Fruit fly (Drosophila melanogaster) whole organism, prepupa: Measurements from ENCODE around the gene iPLA2-VIA.

Experiments used
- CG10631 ChIP-seq: fragments of 200-800 bp; sonication (Bioruptor generic); optimal IDR thresholded peaks from 2 replicates; lab custom pipeline; 2016; ENCODE audit warnings: missing biosample characterization, missing genetic modification characterization
- CG10669 ChIP-seq: fragments of 200-800 bp; sonication (Bioruptor generic); optimal IDR thresholded peaks from 3 replicates; lab custom pipeline; 2018; ENCODE audit warnings: missing biosample characterization, mild to moderate bottlenecking, missing genetic modification characterization, moderate library complexity
- CG11294 ChIP-seq: fragments of 200-800 bp; sonication (Bioruptor generic); IDR thresholded peaks from 2 replicates; pipeline ENCODE4 v1.3.6; 2022; ENCODE audit warnings: missing biosample characterization, missing genetic modification characterization
- CG11762 ChIP-seq: fragments of 200-800 bp; sonication (Bioruptor generic); optimal IDR thresholded peaks from 3 replicates; lab custom pipeline; 2016; ENCODE audit warnings: missing biosample characterization, missing genetic modification characterization; ENCODE audit not compliant: insufficient read depth
- CG11902 ChIP-seq: fragments of 200-800 bp; sonication (Bioruptor generic); optimal IDR thresholded peaks from 3 replicates; lab custom pipeline; 2016; ENCODE audit warnings: missing biosample characterization, missing genetic modification characterization
- CG15336 ChIP-seq: fragments of 200-800 bp; sonication (Bioruptor generic); IDR thresholded peaks from 2 replicates; pipeline ENCODE4 v1.3.6; 2022; ENCODE audit warnings: missing biosample characterization, missing genetic modification characterization
- CG3032 ChIP-seq: fragments of 200-800 bp; optimal IDR thresholded peaks from 2 replicates; lab custom pipeline; 2019; ENCODE audit warnings: missing biosample characterization, mild to moderate bottlenecking, missing genetic modification characterization, moderate library complexity
- CG31627 ChIP-seq: fragments of 200-800 bp; sonication (Bioruptor generic); optimal IDR thresholded peaks from 3 replicates; lab custom pipeline; 2016; ENCODE audit warnings: missing biosample characterization, missing genetic modification characterization
- CG32006 ChIP-seq: fragments of 200-800 bp; sonication (Bioruptor generic); optimal IDR thresholded peaks from 3 replicates; lab custom pipeline; 2017; ENCODE audit warnings: missing biosample characterization, mild to moderate bottlenecking, missing genetic modification characterization
- CG34406 ChIP-seq: fragments of 200-800 bp; sonication (Bioruptor generic); optimal IDR thresholded peaks from 3 replicates; lab custom pipeline; 2016; ENCODE audit warnings: missing biosample characterization, missing genetic modification characterization
- CG3919 ChIP-seq: fragments of 200-800 bp; sonication (Bioruptor generic); optimal IDR thresholded peaks from 3 replicates; lab custom pipeline; 2016; ENCODE audit warnings: missing biosample characterization, missing genetic modification characterization
- CG6163 ChIP-seq: fragments of 200-800 bp; sonication (Bioruptor generic); IDR thresholded peaks from 3 replicates; pipeline ENCODE4 v1.3.6; 2022; ENCODE audit warnings: missing biosample characterization, missing genetic modification characterization
- CG6276 ChIP-seq: fragments of 200-800 bp; sonication (Bioruptor generic); optimal IDR thresholded peaks from 2 replicates; lab custom pipeline; 2017; ENCODE audit warnings: missing biosample characterization, mild to moderate bottlenecking, missing genetic modification characterization
- CG6792 ChIP-seq: fragments of 200-800 bp; sonication (Bioruptor generic); optimal IDR thresholded peaks from 3 replicates; lab custom pipeline; 2016; ENCODE audit warnings: missing biosample characterization, missing genetic modification characterization
- CG6808 ChIP-seq: fragments of 200-800 bp; sonication (Bioruptor generic); optimal IDR thresholded peaks from 3 replicates; lab custom pipeline; 2017; ENCODE audit warnings: missing biosample characterization, missing genetic modification characterization, mild to moderate bottlenecking, moderate library complexity, missing genetic modification reagents
- CG6854 ChIP-seq: fragments of 200-800 bp; sonication (Bioruptor generic); optimal IDR thresholded peaks from 2 replicates; lab custom pipeline; 2017; ENCODE audit warnings: missing biosample characterization, mild to moderate bottlenecking, missing genetic modification characterization
- CG7368 ChIP-seq: fragments of 200-800 bp; sonication (Bioruptor generic); optimal IDR thresholded peaks from 3 replicates; lab custom pipeline; 2016; ENCODE audit warnings: missing biosample characterization, missing genetic modification characterization
- CG8119 ChIP-seq: fragments of 200-800 bp; sonication (Bioruptor generic); IDR thresholded peaks from 3 replicates; pipeline ENCODE4 v1.3.6; 2022; ENCODE audit warnings: missing biosample characterization, missing genetic modification characterization
- CG8319 ChIP-seq: fragments of 200-800 bp; sonication (Bioruptor generic); optimal IDR thresholded peaks from 3 replicates; lab custom pipeline; 2016; ENCODE audit warnings: missing biosample characterization, missing genetic modification characterization
- CG8632 ChIP-seq: fragments of 200-800 bp; sonication (Bioruptor generic); optimal IDR thresholded peaks from 3 replicates; lab custom pipeline; 2016; ENCODE audit warnings: missing biosample characterization, missing genetic modification characterization
- Eip75B ChIP-seq: fragments of 200-800 bp; sonication (Bioruptor generic); optimal IDR thresholded peaks from 3 replicates; lab custom pipeline; 2016; ENCODE audit warnings: missing biosample characterization, missing genetic modification characterization
- Eip78C ChIP-seq: fragments of 200-800 bp; sonication (Bioruptor generic); peaks from one replicate; lab custom pipeline; 2016; ENCODE audit warnings: missing biosample characterization, missing genetic modification characterization
- Eip93F ChIP-seq: fragments of 200-800 bp; sonication (Bioruptor generic); optimal IDR thresholded peaks from 2 replicates; lab custom pipeline; 2016; ENCODE audit warnings: missing biosample characterization, mild to moderate bottlenecking, missing genetic modification characterization
- Ets96B ChIP-seq: fragments of 200-800 bp; optimal IDR thresholded peaks from 2 replicates; lab custom pipeline; 2019; ENCODE audit warnings: missing biosample characterization, mild to moderate bottlenecking, missing genetic modification characterization, moderate library complexity
- Gug ChIP-seq: fragments of 200-800 bp; sonication (Bioruptor generic); IDR thresholded peaks from 2 replicates; pipeline ENCODE4 v1.3.6; 2022; ENCODE audit warnings: missing biosample characterization, missing genetic modification characterization
- Hr39 ChIP-seq: fragments of 200-800 bp; sonication (Bioruptor generic); optimal IDR thresholded peaks from 2 replicates; lab custom pipeline; 2016; ENCODE audit warnings: missing biosample characterization, missing genetic modification characterization
- Hr4 ChIP-seq: fragments of 200-800 bp; sonication (Bioruptor generic); optimal IDR thresholded peaks from 3 replicates; lab custom pipeline; 2016; ENCODE audit warnings: missing biosample characterization, missing genetic modification characterization
- Lpt ChIP-seq: fragments of 200-800 bp; sonication (Bioruptor generic); optimal IDR thresholded peaks from 3 replicates; lab custom pipeline; 2016; ENCODE audit warnings: missing biosample characterization, missing genetic modification characterization
- OdsH ChIP-seq: fragments of 200-800 bp; sonication (Bioruptor generic); optimal IDR thresholded peaks from 3 replicates; lab custom pipeline; 2016; ENCODE audit warnings: missing biosample characterization, missing genetic modification characterization
- Smox ChIP-seq: fragments of 200-800 bp; sonication (Bioruptor generic); optimal IDR thresholded peaks from 3 replicates; lab custom pipeline; 2016; ENCODE audit warnings: missing biosample characterization, missing genetic modification characterization
- Sox102F ChIP-seq: fragments of 200-800 bp; sonication (Bioruptor generic); optimal IDR thresholded peaks from 2 replicates; lab custom pipeline; 2016; ENCODE audit warnings: missing biosample characterization, mild to moderate bottlenecking, missing genetic modification characterization
- Sox14 ChIP-seq: fragments of 200-800 bp; sonication (Bioruptor generic); optimal IDR thresholded peaks from 3 replicates; lab custom pipeline; 2016; ENCODE audit warnings: missing biosample characterization, missing genetic modification characterization
- Sox15 ChIP-seq: fragments of 200-800 bp; sonication (Bioruptor generic); optimal IDR thresholded peaks from 3 replicates; lab custom pipeline; 2016; ENCODE audit warnings: missing biosample characterization, missing genetic modification characterization
- achi ChIP-seq: fragments of 200-800 bp; sonication (Bioruptor generic); optimal IDR thresholded peaks from 3 replicates; lab custom pipeline; 2016; ENCODE audit warnings: missing biosample characterization, missing genetic modification characterization
- acj6 ChIP-seq: fragments of 200-800 bp; sonication (Bioruptor generic); optimal IDR thresholded peaks from 3 replicates; lab custom pipeline; 2016; ENCODE audit warnings: missing biosample characterization, missing genetic modification characterization
- cyc ChIP-seq: fragments of 200-800 bp; sonication (Bioruptor generic); optimal IDR thresholded peaks from 3 replicates; lab custom pipeline; 2016; ENCODE audit warnings: missing biosample characterization, missing genetic modification characterization
- dac ChIP-seq: fragments of 200-800 bp; sonication (Bioruptor generic); optimal IDR thresholded peaks from 2 replicates; lab custom pipeline; 2017; ENCODE audit warnings: missing biosample characterization, mild to moderate bottlenecking, missing genetic modification characterization
- dsx ChIP-seq: fragments of 200-800 bp; optimal IDR thresholded peaks from 3 replicates; lab custom pipeline; 2019; ENCODE audit warnings: missing biosample characterization, mild to moderate bottlenecking, missing genetic modification characterization, moderate library complexity; ENCODE audit not compliant: poor library complexity, severe bottlenecking
- eg ChIP-seq: fragments of 200-800 bp; sonication (Bioruptor generic); IDR thresholded peaks from 3 replicates; pipeline ENCODE4 v1.3.6; 2022; ENCODE audit warnings: missing biosample characterization, missing genetic modification characterization
- esn ChIP-seq: fragments of 200-800 bp; sonication (Bioruptor generic); optimal IDR thresholded peaks from 2 replicates; lab custom pipeline; 2016; ENCODE audit warnings: missing biosample characterization, mild to moderate bottlenecking, missing genetic modification characterization, moderate library complexity
- fd59A ChIP-seq: fragments of 200-800 bp; sonication (Bioruptor generic); optimal IDR thresholded peaks from 2 replicates; lab custom pipeline; 2017; ENCODE audit warnings: missing biosample characterization, mild to moderate bottlenecking, missing genetic modification characterization, missing genetic modification reagents
- fkh ChIP-seq: fragments of 200-800 bp; sonication (Bioruptor generic); optimal IDR thresholded peaks from 3 replicates; lab custom pipeline; 2017; ENCODE audit warnings: missing biosample characterization, mild to moderate bottlenecking, missing genetic modification characterization, moderate library complexity
- pdm3 ChIP-seq: fragments of 200-800 bp; sonication (Bioruptor generic); optimal IDR thresholded peaks from 3 replicates; lab custom pipeline; 2016; ENCODE audit warnings: missing biosample characterization, missing genetic modification characterization
- salr ChIP-seq, 2 experiments: fragments of 200-800 bp; sonication (Bioruptor generic); optimal IDR thresholded peaks; 3 replicates each; lab custom pipeline; 2016 to 2018; ENCODE audit warnings: missing biosample characterization in 2 of 2, missing genetic modification characterization in 2 of 2, mild to moderate bottlenecking in 1 of 2
- spab ChIP-seq: fragments of 200-800 bp; sonication (Bioruptor generic); optimal IDR thresholded peaks from 2 replicates; lab custom pipeline; 2017; ENCODE audit warnings: missing biosample characterization, mild to moderate bottlenecking, missing genetic modification characterization, missing genetic modification reagents
- svp ChIP-seq: fragments of 200-800 bp; sonication (Bioruptor generic); peaks from one replicate; lab custom pipeline; 2016; ENCODE audit warnings: missing biosample characterization, missing genetic modification characterization

iPLA2-VIA gene

dm6 chr3L:9899046-9899659 is 35.0 kb upstream of the iPLA2-VIA start, which contains the start of gene nudE (continued):
- TF ChIP-seq CG32006 = no peak
- TF ChIP-seq CG10631 (GFP tag; lab: Kevin White, UChicago) = peak; percentile 16
- TF ChIP-seq esn = peak; percentile 50
- TF ChIP-seq Hr39 (GFP tag; lab: Kevin White, UChicago) = peak; percentile 45
- peak; percentile 11 for TF ChIP-seq pdm3
- peak; percentile 53 for TF ChIP-seq svp (GFP tag; lab: Kevin White, UChicago)
- no peak for TF ChIP-seq salr (GFP tag; optimal IDR thresholded peaks at IDR 0.05; lab: Kevin White, UChicago)
- no peak for TF ChIP-seq CG10669 (GFP tag; lab: Kevin White, UChicago)
- no peak for TF ChIP-seq CG8632 (GFP tag; lab: Kevin White, UChicago)
- TF ChIP-seq dac (GFP tag; lab: Kevin White, UChicago) = no peak
- peak; percentile 45 for TF ChIP-seq CG8319
- TF ChIP-seq achi = no peak
- TF ChIP-seq Lpt (GFP tag; lab: Kevin White, UChicago) = no peak
- no peak for TF ChIP-seq Ets96B
- no peak for TF ChIP-seq eg
- TF ChIP-seq Eip93F (GFP tag; lab: Kevin White, UChicago) = no peak
- peak; percentile 46 for TF ChIP-seq Sox14 (GFP tag; lab: Kevin White, UChicago)
- TF ChIP-seq Smox (GFP tag; lab: Kevin White, UChicago) = no peak
- TF ChIP-seq CG11294 (GFP tag; lab: Robert Waterston, UW) = no peak
- TF ChIP-seq fd59A (GFP tag; lab: Kevin White, UChicago) = no peak
- peak; percentile 19 for TF ChIP-seq OdsH (GFP tag; lab: Kevin White, UChicago)
- no peak for TF ChIP-seq CG8119
- TF ChIP-seq Eip75B = peak; percentile 55
- no peak for TF ChIP-seq CG15336
- TF ChIP-seq CG3919 (GFP tag; lab: Kevin White, UChicago) = no peak
- no peak for TF ChIP-seq CG34406 (GFP tag; lab: Kevin White, UChicago)
- no peak for TF ChIP-seq CG6163 (GFP tag; lab: Robert Waterston, UW)
- no peak for TF ChIP-seq CG6276 (GFP tag; lab: Kevin White, UChicago)
- peak; percentile 42 for TF ChIP-seq CG31627 (GFP tag; lab: Kevin White, UChicago)
- TF ChIP-seq fkh (GFP tag; lab: Kevin White, UChicago) = peak; percentile 90

dm6 chr3L:9898355-9898754 is 34.2 kb upstream of the iPLA2-VIA start, which contains the start of the genes CG6707 and CG46387:
CG6707 (minus strand) TSS chr3L:9898575.
CG46387 (plus strand) TSS chr3L:9898626.
- TF ChIP-seq CG11762 (GFP tag; lab: Kevin White, UChicago) (no peak), CG6163 (GFP tag; lab: Robert Waterston, UW) (peak; percentile 36; the same call in 1 of the 3 replicates), CG7368 (GFP tag; lab: Kevin White, UChicago) (no peak), cyc (GFP tag; lab: Kevin White, UChicago) (peak; percentile 30), pdm3 (peak; percentile 6), CG32006 (no peak), Sox15 (peak; percentile 16), Hr39 (GFP tag; lab: Kevin White, UChicago) (peak; percentile 0), dsx (GFP tag; lab: Kevin White, UChicago) (peak; percentile 27), Sox14 (GFP tag; lab: Kevin White, UChicago) (peak; percentile 70)

- TF ChIP-seq esn = peak; percentile 61
- TF ChIP-seq fkh (GFP tag; lab: Kevin White, UChicago) = no peak
- TF ChIP-seq CG11902 = no peak
- peak; percentile 51 for TF ChIP-seq acj6 (GFP tag; lab: Kevin White, UChicago)
- peak; percentile 67 for TF ChIP-seq Eip78C
- no peak for TF ChIP-seq CG6854 (GFP tag; lab: Kevin White, UChicago)
- TF ChIP-seq Eip93F (GFP tag; lab: Kevin White, UChicago) = peak; percentile 14
- no peak for TF ChIP-seq CG3032 (tag; lab: Kevin White, UChicago)
- TF ChIP-seq Eip75B = peak; percentile 57
- TF ChIP-seq Hr4 = peak; percentile 40
- TF ChIP-seq fd59A (GFP tag; lab: Kevin White, UChicago) = no peak
- peak; percentile 36 for TF ChIP-seq CG6792 (GFP tag; lab: Kevin White, UChicago)
- TF ChIP-seq Gug (GFP tag; lab: Robert Waterston, UW) = no peak
- TF ChIP-seq CG6808 (GFP tag; lab: Kevin White, UChicago) = no peak
- TF ChIP-seq spab (GFP tag; lab: Kevin White, UChicago) = peak; percentile 0
- peak; percentile 30 for TF ChIP-seq Ets96B
- TF ChIP-seq CG7368 (GFP tag; lab: Kevin White, UChicago) = no peak
- TF ChIP-seq cyc (GFP tag; lab: Kevin White, UChicago) = peak; percentile 20
- peak; percentile 40 for TF ChIP-seq CG10631 (GFP tag; lab: Kevin White, UChicago)
- TF ChIP-seq Sox102F (GFP tag; lab: Kevin White, UChicago) = peak; percentile 46
- peak; percentile 56 for TF ChIP-seq CG31627 (GFP tag; lab: Kevin White, UChicago)
- TF ChIP-seq CG8319 = no peak
These were observed 33.1 kb upstream of the iPLA2-VIA start for dm6 chr3L:9897164-9897783.
